Fruit fly (Drosophila melanogaster): ENCODE data around the gene Wdr82.

The Wdr82 gene

DNA sequence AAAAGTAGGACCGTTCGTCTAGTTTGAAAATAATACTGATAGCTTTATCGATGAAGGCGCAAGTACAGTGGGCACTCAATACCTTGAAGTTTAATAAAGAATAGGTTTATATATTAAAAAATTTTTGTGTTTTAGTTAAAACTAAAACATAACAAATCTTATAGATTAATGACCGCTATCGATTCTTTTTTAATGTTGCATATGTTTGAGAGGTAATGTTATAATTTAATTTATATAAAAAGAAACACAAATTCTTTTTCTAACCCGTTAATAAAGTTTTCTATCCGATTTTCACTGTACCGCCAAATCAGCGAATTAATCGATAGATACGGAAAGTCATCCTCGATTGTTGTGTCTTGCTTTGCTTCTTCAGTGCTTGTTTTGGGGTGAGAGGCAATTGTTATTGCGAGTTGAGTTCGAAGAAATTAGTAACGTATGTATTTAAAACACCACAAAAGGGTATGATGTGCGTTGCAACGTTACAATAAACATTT is 9.9 kb downstream of the Wdr82 start, which contains the start of the genes Dad1 and CG13384:
Gene Dad1, minus strand, starts transcription at position 30 of the 494 bp plus-strand sequence.
Gene CG13384, plus strand, starts transcription at position 348 of the 494 bp plus-strand sequence.
- TF ChIP-seq Sp1 (GFP tag; optimal IDR thresholded peaks at IDR 0.05) (peak; percentile 96), Dif (GFP tag; optimal IDR thresholded peaks at IDR 0.05; ENCODE audit: partially characterized antibody) (no peak), Hnf4 (GFP tag; optimal IDR thresholded peaks at IDR 0.05) (peak; percentile 85), woc (GFP tag; optimal IDR thresholded peaks at IDR 0.05) (peak; percentile 92), rgr (GFP tag; optimal IDR thresholded peaks at IDR 0.05) (peak; percentile 93), foxo (GFP tag; optimal IDR thresholded peaks at IDR 0.05) (peak in 1 of 2 experiments; percentile 95), Jra (GFP tag; optimal IDR thresholded peaks at IDR 0.05) (peak; percentile 84), dmrt93B (GFP tag; optimal IDR thresholded peaks at IDR 0.05) (peak; percentile 90), CG9705 (GFP tag; optimal IDR thresholded peaks at IDR 0.05) (peak; percentile 90), Rel (GFP tag; optimal IDR thresholded peaks at IDR 0.05) (peak; percentile 70), Rel (tag; optimal IDR thresholded peaks at IDR 0.05) (peak; percentile 85), CG32264 (GFP tag; optimal IDR thresholded peaks at IDR 0.05) (peak; percentile 32), h (GFP tag; optimal IDR thresholded peaks at IDR 0.05) (peak; percentile 94), fru (GFP tag; optimal IDR thresholded peaks at IDR 0.05) (peak; percentile 92), Abd-B (GFP tag; optimal IDR thresholded peaks at IDR 0.05) (no peak), Mio (GFP tag; optimal IDR thresholded peaks at IDR 0.05) (peak; percentile 42), tai (GFP tag; optimal IDR thresholded peaks at IDR 0.05) (peak; percentile 90), psq (GFP tag; optimal IDR thresholded peaks at IDR 0.05) (peak; percentile 93), dl (GFP tag; optimal IDR thresholded peaks at IDR 0.05; ENCODE audit: insufficient read depth in 1 of 2, partially characterized antibody in 2 of 2) (no peak), lola (GFP tag; optimal IDR thresholded peaks at IDR 0.05) (no peak), brk (GFP tag; optimal IDR thresholded peaks at IDR 0.05) (peak; percentile 94), br (GFP tag; optimal IDR thresholded peaks at IDR 0.05) (peak; percentile 82), HLH106 (tag; optimal IDR thresholded peaks at IDR 0.05) (peak; percentile 97), OdsH (GFP tag; optimal IDR thresholded peaks at IDR 0.05) (peak; percentile 94), Myc (optimal IDR thresholded peaks at IDR 0.05) (no peak), Hr83 (GFP tag; optimal IDR thresholded peaks at IDR 0.05; ENCODE audit: poor library complexity, severe bottlenecking) (peak; percentile 28), CrebA (GFP tag; optimal IDR thresholded peaks at IDR 0.05; ENCODE audit: borderline replicate concordance) (no peak), jim (GFP tag; optimal IDR thresholded peaks at IDR 0.05) (no peak), N (GFP tag; optimal IDR thresholded peaks at IDR 0.05) (no peak), Dfd (GFP tag; optimal IDR thresholded peaks at IDR 0.05) (no peak), Vsx2 (GFP tag; optimal IDR thresholded peaks at IDR 0.05; ENCODE audit: partially characterized antibody) (no peak), GATAd (GFP tag; optimal IDR thresholded peaks at IDR 0.05) (peak; percentile 65), dsf (GFP tag; optimal IDR thresholded peaks at IDR 0.05; ENCODE audit: borderline replicate concordance) (peak; percentile 82), ey (GFP tag; optimal IDR thresholded peaks at IDR 0.05) (peak; percentile 82), sage (GFP tag; optimal IDR thresholded peaks at IDR 0.05) (peak; percentile 83), usp (GFP tag; optimal IDR thresholded peaks at IDR 0.05) (no peak), sv (GFP tag; optimal IDR thresholded peaks at IDR 0.05) (peak; percentile 88)

DNA sequence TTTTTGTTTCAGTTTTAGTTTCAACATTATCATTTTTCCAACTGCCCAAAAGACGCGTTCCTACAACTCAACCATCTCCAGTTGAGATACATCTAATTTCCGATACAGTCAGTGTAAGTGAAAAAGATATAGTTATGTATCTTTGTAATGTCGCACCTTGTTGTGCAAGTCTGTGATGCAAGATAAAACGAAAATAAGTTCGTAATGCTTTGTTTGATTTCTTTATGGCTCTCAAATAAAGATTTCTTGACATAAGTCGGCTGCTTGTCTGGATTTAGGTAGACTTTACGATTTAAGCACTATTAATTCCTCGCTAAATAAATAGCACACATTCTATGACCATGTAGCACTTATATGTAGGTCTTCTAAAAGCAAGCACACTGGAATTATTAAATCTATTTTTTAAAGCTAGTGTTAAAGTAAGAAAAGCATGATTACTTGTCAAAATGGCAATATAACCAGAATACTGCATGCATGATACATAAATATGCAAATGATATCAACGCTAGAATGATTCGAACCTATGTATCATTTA is 10.8 kb downstream of the Wdr82 start:
- TF ChIP-seq rgr (GFP tag; optimal IDR thresholded peaks at IDR 0.05) (no peak), Sp1 (GFP tag; optimal IDR thresholded peaks at IDR 0.05) (no peak), woc (GFP tag; optimal IDR thresholded peaks at IDR 0.05) (no peak), h (GFP tag; optimal IDR thresholded peaks at IDR 0.05) (no peak), psq (GFP tag; optimal IDR thresholded peaks at IDR 0.05) (no peak), dl (GFP tag; optimal IDR thresholded peaks at IDR 0.05; ENCODE audit: insufficient read depth in 1 of 2, partially characterized antibody in 2 of 2) (no peak), CG9705 (GFP tag; optimal IDR thresholded peaks at IDR 0.05) (no peak), Hr78 (GFP tag; optimal IDR thresholded peaks at IDR 0.05) (no peak), sage (GFP tag; optimal IDR thresholded peaks at IDR 0.05) (no peak), dmrt93B (GFP tag; optimal IDR thresholded peaks at IDR 0.05) (no peak), CG32264 (GFP tag; optimal IDR thresholded peaks at IDR 0.05) (no peak), GATAd (GFP tag; optimal IDR thresholded peaks at IDR 0.05) (no peak), Rel (GFP tag; optimal IDR thresholded peaks at IDR 0.05) (no peak), Rel (tag; optimal IDR thresholded peaks at IDR 0.05) (no peak), jim (GFP tag; optimal IDR thresholded peaks at IDR 0.05) (no peak), sv (GFP tag; optimal IDR thresholded peaks at IDR 0.05) (no peak), fru (GFP tag; optimal IDR thresholded peaks at IDR 0.05) (no peak), OdsH (GFP tag; optimal IDR thresholded peaks at IDR 0.05) (no peak), Mio (GFP tag; optimal IDR thresholded peaks at IDR 0.05) (no peak)
